Fruit fly (Drosophila melanogaster) whole organism, prepupa: ENCODE results near the gene CG7246.

Source experiments
- Blimp-1 ChIP-seq: fragments of 200-800 bp; sonication (Bioruptor generic); optimal IDR thresholded peaks from 3 replicates; lab custom pipeline; 2017; ENCODE audit warnings: missing biosample characterization, missing genetic modification characterization, mild to moderate bottlenecking, moderate library complexity, missing genetic modification reagents
- CG10631 ChIP-seq: fragments of 200-800 bp; sonication (Bioruptor generic); optimal IDR thresholded peaks from 2 replicates; lab custom pipeline; 2016; ENCODE audit warnings: missing biosample characterization, missing genetic modification characterization
- CG10669 ChIP-seq: fragments of 200-800 bp; sonication (Bioruptor generic); optimal IDR thresholded peaks from 3 replicates; lab custom pipeline; 2018; ENCODE audit warnings: missing biosample characterization, mild to moderate bottlenecking, missing genetic modification characterization, moderate library complexity
- CG11294 ChIP-seq: fragments of 200-800 bp; sonication (Bioruptor generic); IDR thresholded peaks from 2 replicates; pipeline ENCODE4 v1.3.6; 2022; ENCODE audit warnings: missing biosample characterization, missing genetic modification characterization
- CG11762 ChIP-seq: fragments of 200-800 bp; sonication (Bioruptor generic); optimal IDR thresholded peaks from 3 replicates; lab custom pipeline; 2016; ENCODE audit warnings: missing biosample characterization, missing genetic modification characterization; ENCODE audit not compliant: insufficient read depth
- CG11902 ChIP-seq: fragments of 200-800 bp; sonication (Bioruptor generic); optimal IDR thresholded peaks from 3 replicates; lab custom pipeline; 2016; ENCODE audit warnings: missing biosample characterization, missing genetic modification characterization
- CG15336 ChIP-seq: fragments of 200-800 bp; sonication (Bioruptor generic); IDR thresholded peaks from 2 replicates; pipeline ENCODE4 v1.3.6; 2022; ENCODE audit warnings: missing biosample characterization, missing genetic modification characterization
- CG16779 ChIP-seq: fragments of 200-800 bp; sonication (Bioruptor generic); optimal IDR thresholded peaks from 3 replicates; lab custom pipeline; 2017; ENCODE audit warnings: missing biosample characterization, mild to moderate bottlenecking, missing genetic modification characterization
- CG3032 ChIP-seq: fragments of 200-800 bp; optimal IDR thresholded peaks from 2 replicates; lab custom pipeline; 2019; ENCODE audit warnings: missing biosample characterization, mild to moderate bottlenecking, missing genetic modification characterization, moderate library complexity
- CG31627 ChIP-seq: fragments of 200-800 bp; sonication (Bioruptor generic); optimal IDR thresholded peaks from 3 replicates; lab custom pipeline; 2016; ENCODE audit warnings: missing biosample characterization, missing genetic modification characterization
- CG32006 ChIP-seq: fragments of 200-800 bp; sonication (Bioruptor generic); optimal IDR thresholded peaks from 3 replicates; lab custom pipeline; 2017; ENCODE audit warnings: missing biosample characterization, mild to moderate bottlenecking, missing genetic modification characterization
- CG34406 ChIP-seq: fragments of 200-800 bp; sonication (Bioruptor generic); optimal IDR thresholded peaks from 3 replicates; lab custom pipeline; 2016; ENCODE audit warnings: missing biosample characterization, missing genetic modification characterization
- CG6163 ChIP-seq: fragments of 200-800 bp; sonication (Bioruptor generic); IDR thresholded peaks from 3 replicates; pipeline ENCODE4 v1.3.6; 2022; ENCODE audit warnings: missing biosample characterization, missing genetic modification characterization
- CG6792 ChIP-seq: fragments of 200-800 bp; sonication (Bioruptor generic); optimal IDR thresholded peaks from 3 replicates; lab custom pipeline; 2016; ENCODE audit warnings: missing biosample characterization, missing genetic modification characterization
- CG6808 ChIP-seq: fragments of 200-800 bp; sonication (Bioruptor generic); optimal IDR thresholded peaks from 3 replicates; lab custom pipeline; 2017; ENCODE audit warnings: missing biosample characterization, missing genetic modification characterization, mild to moderate bottlenecking, moderate library complexity, missing genetic modification reagents
- CG7368 ChIP-seq: fragments of 200-800 bp; sonication (Bioruptor generic); optimal IDR thresholded peaks from 3 replicates; lab custom pipeline; 2016; ENCODE audit warnings: missing biosample characterization, missing genetic modification characterization
- CG8119 ChIP-seq: fragments of 200-800 bp; sonication (Bioruptor generic); IDR thresholded peaks from 3 replicates; pipeline ENCODE4 v1.3.6; 2022; ENCODE audit warnings: missing biosample characterization, missing genetic modification characterization
- CG8319 ChIP-seq: fragments of 200-800 bp; sonication (Bioruptor generic); optimal IDR thresholded peaks from 3 replicates; lab custom pipeline; 2016; ENCODE audit warnings: missing biosample characterization, missing genetic modification characterization
- CG8632 ChIP-seq: fragments of 200-800 bp; sonication (Bioruptor generic); optimal IDR thresholded peaks from 3 replicates; lab custom pipeline; 2016; ENCODE audit warnings: missing biosample characterization, missing genetic modification characterization
- CG9139 ChIP-seq: fragments of 200-800 bp; sonication (Bioruptor generic); optimal IDR thresholded peaks from 3 replicates; lab custom pipeline; 2017; ENCODE audit warnings: missing biosample characterization, mild to moderate bottlenecking, missing genetic modification characterization
- Eip75B ChIP-seq: fragments of 200-800 bp; sonication (Bioruptor generic); optimal IDR thresholded peaks from 3 replicates; lab custom pipeline; 2016; ENCODE audit warnings: missing biosample characterization, missing genetic modification characterization
- Eip78C ChIP-seq: fragments of 200-800 bp; sonication (Bioruptor generic); peaks from one replicate; lab custom pipeline; 2016; ENCODE audit warnings: missing biosample characterization, missing genetic modification characterization
- Eip93F ChIP-seq: fragments of 200-800 bp; sonication (Bioruptor generic); optimal IDR thresholded peaks from 2 replicates; lab custom pipeline; 2016; ENCODE audit warnings: missing biosample characterization, mild to moderate bottlenecking, missing genetic modification characterization
- Ets21C ChIP-seq: fragments of 200-800 bp; sonication (Bioruptor generic); optimal IDR thresholded peaks from 3 replicates; lab custom pipeline; 2016; ENCODE audit warnings: missing biosample characterization, missing genetic modification characterization
- Ets96B ChIP-seq: fragments of 200-800 bp; optimal IDR thresholded peaks from 2 replicates; lab custom pipeline; 2019; ENCODE audit warnings: missing biosample characterization, mild to moderate bottlenecking, missing genetic modification characterization, moderate library complexity
- Gug ChIP-seq: fragments of 200-800 bp; sonication (Bioruptor generic); IDR thresholded peaks from 2 replicates; pipeline ENCODE4 v1.3.6; 2022; ENCODE audit warnings: missing biosample characterization, missing genetic modification characterization
- Hr38 ChIP-seq: sonication (Bioruptor generic); optimal IDR thresholded peaks from 2 replicates; lab custom pipeline; 2016; ENCODE audit warnings: missing biosample characterization, missing genetic modification characterization
- Hr39 ChIP-seq: fragments of 200-800 bp; sonication (Bioruptor generic); optimal IDR thresholded peaks from 2 replicates; lab custom pipeline; 2016; ENCODE audit warnings: missing biosample characterization, missing genetic modification characterization
- Lpt ChIP-seq: fragments of 200-800 bp; sonication (Bioruptor generic); optimal IDR thresholded peaks from 3 replicates; lab custom pipeline; 2016; ENCODE audit warnings: missing biosample characterization, missing genetic modification characterization
- Met ChIP-seq: fragments of 200-800 bp; sonication (Bioruptor generic); optimal IDR thresholded peaks from 3 replicates; lab custom pipeline; 2016; ENCODE audit warnings: missing biosample characterization, missing genetic modification characterization
- OdsH ChIP-seq: fragments of 200-800 bp; sonication (Bioruptor generic); optimal IDR thresholded peaks from 3 replicates; lab custom pipeline; 2016; ENCODE audit warnings: missing biosample characterization, missing genetic modification characterization
- Smox ChIP-seq: fragments of 200-800 bp; sonication (Bioruptor generic); optimal IDR thresholded peaks from 3 replicates; lab custom pipeline; 2016; ENCODE audit warnings: missing biosample characterization, missing genetic modification characterization
- Sox14 ChIP-seq: fragments of 200-800 bp; sonication (Bioruptor generic); optimal IDR thresholded peaks from 3 replicates; lab custom pipeline; 2016; ENCODE audit warnings: missing biosample characterization, missing genetic modification characterization
- Sox15 ChIP-seq: fragments of 200-800 bp; sonication (Bioruptor generic); optimal IDR thresholded peaks from 3 replicates; lab custom pipeline; 2016; ENCODE audit warnings: missing biosample characterization, missing genetic modification characterization
- achi ChIP-seq: fragments of 200-800 bp; sonication (Bioruptor generic); optimal IDR thresholded peaks from 3 replicates; lab custom pipeline; 2016; ENCODE audit warnings: missing biosample characterization, missing genetic modification characterization
- cyc ChIP-seq: fragments of 200-800 bp; sonication (Bioruptor generic); optimal IDR thresholded peaks from 3 replicates; lab custom pipeline; 2016; ENCODE audit warnings: missing biosample characterization, missing genetic modification characterization
- dac ChIP-seq: fragments of 200-800 bp; sonication (Bioruptor generic); optimal IDR thresholded peaks from 2 replicates; lab custom pipeline; 2017; ENCODE audit warnings: missing biosample characterization, mild to moderate bottlenecking, missing genetic modification characterization
- eg ChIP-seq: fragments of 200-800 bp; sonication (Bioruptor generic); IDR thresholded peaks from 3 replicates; pipeline ENCODE4 v1.3.6; 2022; ENCODE audit warnings: missing biosample characterization, missing genetic modification characterization
- esn ChIP-seq: fragments of 200-800 bp; sonication (Bioruptor generic); optimal IDR thresholded peaks from 2 replicates; lab custom pipeline; 2016; ENCODE audit warnings: missing biosample characterization, mild to moderate bottlenecking, missing genetic modification characterization, moderate library complexity
- fd85E ChIP-seq: fragments of 200-800 bp; sonication (Bioruptor generic); optimal IDR thresholded peaks from 3 replicates; lab custom pipeline; 2016; ENCODE audit warnings: missing biosample characterization, missing genetic modification characterization
- fkh ChIP-seq: fragments of 200-800 bp; sonication (Bioruptor generic); optimal IDR thresholded peaks from 3 replicates; lab custom pipeline; 2017; ENCODE audit warnings: missing biosample characterization, mild to moderate bottlenecking, missing genetic modification characterization, moderate library complexity
- lz ChIP-seq: fragments of 200-800 bp; sonication (Bioruptor generic); optimal IDR thresholded peaks from 3 replicates; lab custom pipeline; 2016; ENCODE audit warnings: missing biosample characterization, missing genetic modification characterization
- net ChIP-seq: fragments of 200-800 bp; sonication (Bioruptor generic); optimal IDR thresholded peaks from 3 replicates; lab custom pipeline; 2016; ENCODE audit warnings: missing biosample characterization, missing genetic modification characterization
- pdm3 ChIP-seq: fragments of 200-800 bp; sonication (Bioruptor generic); optimal IDR thresholded peaks from 3 replicates; lab custom pipeline; 2016; ENCODE audit warnings: missing biosample characterization, missing genetic modification characterization
- salr ChIP-seq, 2 experiments: fragments of 200-800 bp; sonication (Bioruptor generic); optimal IDR thresholded peaks; 3 replicates each; lab custom pipeline; 2016 to 2018; ENCODE audit warnings: missing biosample characterization in 2 of 2, missing genetic modification characterization in 2 of 2, mild to moderate bottlenecking in 1 of 2
- spab ChIP-seq: fragments of 200-800 bp; sonication (Bioruptor generic); optimal IDR thresholded peaks from 2 replicates; lab custom pipeline; 2017; ENCODE audit warnings: missing biosample characterization, mild to moderate bottlenecking, missing genetic modification characterization, missing genetic modification reagents
- ss ChIP-seq, 2 experiments: fragments of 200-800 bp; sonication (Bioruptor generic); optimal IDR thresholded peaks; 2 replicates in 1 of 2; 3 replicates in 1 of 2; lab custom pipeline; 2017 to 2018; ENCODE audit warnings: mild to moderate bottlenecking in 2 of 2, missing biosample characterization in 2 of 2, missing genetic modification characterization in 2 of 2, moderate library complexity in 1 of 2
- svp ChIP-seq: fragments of 200-800 bp; sonication (Bioruptor generic); peaks from one replicate; lab custom pipeline; 2016; ENCODE audit warnings: missing biosample characterization, missing genetic modification characterization
- topi ChIP-seq: fragments of 200-800 bp; sonication (Bioruptor generic); optimal IDR thresholded peaks from 3 replicates; lab custom pipeline; 2016; ENCODE audit warnings: missing biosample characterization, missing genetic modification characterization

The CG7246 gene

DNA sequence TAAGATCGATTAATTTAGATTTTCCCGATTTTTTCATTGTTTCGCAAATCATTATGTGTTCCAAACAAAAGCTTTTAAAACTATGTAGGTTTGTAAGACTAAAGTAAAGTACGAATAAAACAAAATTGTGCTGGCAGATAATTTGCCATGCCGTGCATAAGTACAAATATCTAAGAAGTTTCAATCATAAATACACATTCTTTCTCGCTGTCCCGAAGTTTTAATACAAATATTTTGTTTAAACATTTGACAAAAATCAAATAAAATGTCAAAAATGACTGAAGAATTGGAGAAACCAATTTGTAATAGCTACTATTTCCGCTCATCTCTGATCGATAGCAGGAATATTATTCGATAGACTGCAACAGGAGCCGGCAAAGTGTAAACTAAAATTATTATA lies 1.7 kb upstream of the CG7246 start, which contains the start of gene APC4 (continued):
- TF ChIP-seq Hr38 (GFP tag; lab: Kevin White, UChicago) = no peak
- no peak for TF ChIP-seq spab (GFP tag; lab: Kevin White, UChicago)
- TF ChIP-seq CG8632 (GFP tag; lab: Kevin White, UChicago) = no peak
- TF ChIP-seq Eip93F = no peak
- TF ChIP-seq OdsH (GFP tag; lab: Kevin White, UChicago) = peak; percentile 34
- TF ChIP-seq Ets21C (GFP tag; lab: Kevin White, UChicago) = peak; percentile 11
- TF ChIP-seq CG31627 (GFP tag; lab: Kevin White, UChicago) = peak; percentile 32
- TF ChIP-seq CG11762 = no peak
- TF ChIP-seq CG6792 (GFP tag; lab: Kevin White, UChicago) = peak; percentile 8
- peak; percentile 80 for TF ChIP-seq Eip78C (GFP tag; lab: Kevin White, UChicago)
- TF ChIP-seq CG8319 = no peak
- TF ChIP-seq Blimp-1 (GFP tag; lab: Kevin White, UChicago) = no peak
- TF ChIP-seq CG7368 (GFP tag; lab: Kevin White, UChicago) = no peak
- TF ChIP-seq Ets96B (tag; lab: Kevin White, UChicago) = no peak
- TF ChIP-seq cyc (GFP tag; lab: Kevin White, UChicago) = peak; percentile 24
- TF ChIP-seq CG6163 = no peak
- peak; percentile 52 for TF ChIP-seq lz (GFP tag; lab: Kevin White, UChicago)
- TF ChIP-seq fkh = no peak
- TF ChIP-seq Eip75B = peak; percentile 40
- TF ChIP-seq CG3032 = peak; percentile 47
- TF ChIP-seq Met (GFP tag; lab: Kevin White, UChicago) = no peak

DNA sequence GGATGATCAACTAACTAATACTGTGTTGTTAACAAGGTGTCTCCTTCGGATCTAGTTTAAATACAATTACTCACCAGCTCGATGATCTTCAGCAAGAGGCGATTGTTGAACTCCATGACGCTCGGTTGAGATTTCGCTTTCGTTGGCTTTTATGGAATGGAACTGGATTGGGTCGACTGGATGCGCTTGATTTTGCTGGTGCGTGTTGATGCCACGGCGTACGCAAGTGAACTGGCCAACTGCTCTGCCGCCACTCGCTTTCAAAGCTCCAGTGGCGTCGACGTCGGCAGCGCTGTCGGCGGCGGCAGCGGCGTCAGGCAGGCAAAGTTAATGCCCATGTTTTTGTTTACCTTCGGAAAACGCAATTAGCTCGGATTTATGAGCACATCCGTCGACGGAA lies 2.6 kb downstream of the CG7246 start, which contains the start of gene CG44325:
Gene CG44325 (minus strand): TSS at position 237 of the 400 bp plus-strand sequence.
- TF ChIP-seq Blimp-1 (GFP tag; lab: Kevin White, UChicago) = peak; percentile 98
- TF ChIP-seq Lpt (GFP tag; lab: Kevin White, UChicago) = no peak
- TF ChIP-seq CG16779 (tag; lab: Kevin White, UChicago) = no peak
- TF ChIP-seq Hr39 = no peak
- TF ChIP-seq esn (GFP tag; lab: Kevin White, UChicago) = peak; percentile 44
- TF ChIP-seq svp (GFP tag; lab: Kevin White, UChicago) = peak; percentile 67
- TF ChIP-seq CG11762 = no peak
- TF ChIP-seq dac (GFP tag; lab: Kevin White, UChicago) = no peak
- no peak for TF ChIP-seq CG11294 (GFP tag; lab: Robert Waterston, UW)
- peak; percentile 38 to 62 for TF ChIP-seq ss (GFP tag; optimal IDR thresholded peaks at IDR 0.05; lab: Kevin White, UChicago)
- peak; percentile 50 for TF ChIP-seq CG9139 (GFP tag; lab: Kevin White, UChicago)
- peak; percentile 69; the same call in 2 of the 3 replicates for TF ChIP-seq eg (GFP tag; lab: Robert Waterston, UW)
- no peak for TF ChIP-seq lz (GFP tag; lab: Kevin White, UChicago)
- no peak for TF ChIP-seq Ets21C (GFP tag; lab: Kevin White, UChicago)
- TF ChIP-seq CG11902 = no peak
- TF ChIP-seq Eip93F = peak; percentile 19
- TF ChIP-seq Sox14 (GFP tag; lab: Kevin White, UChicago) = peak; percentile 11
- TF ChIP-seq cyc (GFP tag; lab: Kevin White, UChicago) = no peak
- TF ChIP-seq CG10631 (GFP tag; lab: Kevin White, UChicago) = no peak
- TF ChIP-seq salr (GFP tag; optimal IDR thresholded peaks at IDR 0.05; lab: Kevin White, UChicago) = no peak
- no peak for TF ChIP-seq CG3032
- peak; percentile 46; the same call in 1 of the 2 replicates for TF ChIP-seq CG15336 (GFP tag; lab: Robert Waterston, UW)
- TF ChIP-seq CG6792 (GFP tag; lab: Kevin White, UChicago) = peak; percentile 4
- TF ChIP-seq CG34406 = no peak
- TF ChIP-seq CG31627 (GFP tag; lab: Kevin White, UChicago) = no peak
- TF ChIP-seq Sox15 = no peak
- TF ChIP-seq topi (GFP tag; lab: Kevin White, UChicago) = peak; percentile 50
- TF ChIP-seq Gug (GFP tag; lab: Robert Waterston, UW) = no peak
- TF ChIP-seq net (GFP tag; lab: Kevin White, UChicago) = peak; percentile 57
- TF ChIP-seq pdm3 = no peak
- peak; percentile 9 for TF ChIP-seq CG6808 (GFP tag; lab: Kevin White, UChicago)
- no peak for TF ChIP-seq Ets96B (tag; lab: Kevin White, UChicago)
- TF ChIP-seq Eip78C (GFP tag; lab: Kevin White, UChicago) = peak; percentile 55
- TF ChIP-seq achi (GFP tag; lab: Kevin White, UChicago) = no peak
- peak; percentile 29; the same call in 1 of the 3 replicates for TF ChIP-seq CG8119 (GFP tag; lab: Robert Waterston, UW)
- TF ChIP-seq Smox (GFP tag; lab: Kevin White, UChicago) = peak; percentile 17
- TF ChIP-seq CG8319 = no peak
- TF ChIP-seq Met (GFP tag; lab: Kevin White, UChicago) = peak; percentile 8
- TF ChIP-seq spab (GFP tag; lab: Kevin White, UChicago) = no peak
- peak; percentile 24 for TF ChIP-seq fd85E (GFP tag; lab: Kevin White, UChicago)
- no peak for TF ChIP-seq CG32006 (GFP tag; lab: Kevin White, UChicago)
- peak; percentile 21 for TF ChIP-seq CG10669 (GFP tag; lab: Kevin White, UChicago)
